Fruit fly (Drosophila melanogaster) whole organism, embryonic: ENCODE measurements around the gene rt.
A peak's percentile ranks its signal among the peaks of the same experiment; 100 is the strongest.

Experiments used
- CG11247 ChIP-seq: fragments of 200-800 bp; sonication (Bioruptor generic); IDR thresholded peaks from 2 replicates; pipeline ENCODE4 v1.3.6; 2022; ENCODE audit warnings: missing biosample characterization, missing genetic modification characterization
- CG12155 ChIP-seq: fragments of 200-800 bp; sonication (Bioruptor generic); optimal IDR thresholded peaks from 3 replicates; lab custom pipeline; 2016; ENCODE audit warnings: missing biosample characterization, missing genetic modification characterization
- CG14441 ChIP-seq: fragments of 200-800 bp; sonication (Bioruptor generic); IDR thresholded peaks from 2 replicates; pipeline ENCODE4 v1.3.6; 2022; ENCODE audit warnings: missing biosample characterization, missing genetic modification characterization
- CG15269 ChIP-seq: fragments of 200-800 bp; sonication (Bioruptor generic); optimal IDR thresholded peaks from 2 replicates; lab custom pipeline; 2018; ENCODE audit warnings: missing biosample characterization, mild to moderate bottlenecking, missing genetic modification characterization, moderate library complexity
- CG15479 ChIP-seq: fragments of 200-800 bp; sonication (Bioruptor generic); optimal IDR thresholded peaks from 3 replicates; lab custom pipeline; 2019; ENCODE audit warnings: missing biosample characterization, mild to moderate bottlenecking, missing genetic modification characterization, moderate library complexity
- CG2202 ChIP-seq: fragments of 200-800 bp; sonication (Bioruptor generic); optimal IDR thresholded peaks from 2 replicates; lab custom pipeline; 2018; ENCODE audit warnings: missing biosample characterization, mild to moderate bottlenecking, missing genetic modification characterization
- CG3281 ChIP-seq: fragments of 200-800 bp; sonication (Bioruptor generic); optimal IDR thresholded peaks from 3 replicates; lab custom pipeline; 2017; ENCODE audit warnings: missing biosample characterization, mild to moderate bottlenecking, missing genetic modification characterization
- CG4707 ChIP-seq: fragments of 200-800 bp; sonication (Bioruptor generic); optimal IDR thresholded peaks from 2 replicates; lab custom pipeline; 2018; ENCODE audit warnings: missing biosample characterization, mild to moderate bottlenecking, missing genetic modification characterization, moderate library complexity
- CG9437 ChIP-seq: fragments of 200-800 bp; sonication (Bioruptor generic); optimal IDR thresholded peaks from 2 replicates; lab custom pipeline; 2018; ENCODE audit warnings: missing biosample characterization, mild to moderate bottlenecking, missing genetic modification characterization
- CG9609 ChIP-seq: fragments of 200-800 bp; sonication (Bioruptor generic); optimal IDR thresholded peaks from 3 replicates; lab custom pipeline; 2016; ENCODE audit warnings: missing biosample characterization, missing genetic modification characterization
- CG9797 ChIP-seq: fragments of 200-800 bp; sonication (Bioruptor generic); optimal IDR thresholded peaks from 3 replicates; lab custom pipeline; 2018; ENCODE audit warnings: missing biosample characterization, mild to moderate bottlenecking, missing genetic modification characterization
- Camta ChIP-seq: fragments of 200-800 bp; sonication (Bioruptor generic); optimal IDR thresholded peaks from 2 replicates; lab custom pipeline; 2016; ENCODE audit warnings: missing biosample characterization, missing genetic modification characterization
- Chrac-16 ChIP-seq: fragments of 200-800 bp; sonication (Bioruptor generic); optimal IDR thresholded peaks from 3 replicates; lab custom pipeline; 2016; ENCODE audit warnings: missing biosample characterization, missing genetic modification characterization
- CrebB ChIP-seq: fragments of 200-800 bp; sonication (Bioruptor generic); optimal IDR thresholded peaks from 3 replicates; lab custom pipeline; 2018; ENCODE audit warnings: missing biosample characterization, mild to moderate bottlenecking, missing genetic modification characterization
- Dad ChIP-seq: fragments of 200-800 bp; sonication (Bioruptor generic); optimal IDR thresholded peaks from 3 replicates; lab custom pipeline; 2016; ENCODE audit warnings: missing biosample characterization, missing genetic modification characterization
- Ets65A ChIP-seq: fragments of 200-800 bp; sonication (Bioruptor generic); peaks from one replicate; lab custom pipeline; 2016; ENCODE audit warnings: missing biosample characterization, missing genetic modification characterization
- Gug ChIP-seq: fragments of 200-800 bp; sonication (Bioruptor generic); IDR thresholded peaks from 4 replicates; pipeline ENCODE4 v1.3.6; 2022; ENCODE audit warnings: missing biosample characterization, missing genetic modification characterization
- H2.0 ChIP-seq: fragments of 200-800 bp; sonication (Bioruptor generic); IDR thresholded peaks from 2 replicates; pipeline ENCODE4 v1.3.6; 2022; ENCODE audit warnings: missing biosample characterization, missing genetic modification characterization
- Lpt ChIP-seq: fragments of >200 bp; optimal IDR thresholded peaks from 2 replicates; lab custom pipeline; 2018; ENCODE audit warnings: missing biosample characterization, missing genetic modification characterization
- Mad ChIP-seq: fragments of 200-800 bp; sonication (Bioruptor generic); optimal IDR thresholded peaks from 2 replicates; lab custom pipeline; 2016; ENCODE audit warnings: missing biosample characterization, missing genetic modification characterization
- Meics ChIP-seq: fragments of 200-800 bp; sonication (Bioruptor generic); optimal IDR thresholded peaks from 2 replicates; lab custom pipeline; 2017; ENCODE audit warnings: missing biosample characterization, mild to moderate bottlenecking, missing genetic modification characterization
- NFAT ChIP-seq: fragments of 200-800 bp; sonication (Bioruptor generic); IDR thresholded peaks from 2 replicates; pipeline ENCODE4 v1.3.6; 2022; ENCODE audit warnings: missing biosample characterization, missing genetic modification characterization
- Rfx ChIP-seq: fragments of 200-800 bp; sonication (Bioruptor generic); IDR thresholded peaks from 2 replicates; pipeline ENCODE4 v1.3.6; 2022; ENCODE audit warnings: missing biosample characterization, missing genetic modification characterization
- az2 ChIP-seq: fragments of 200-800 bp; sonication (Bioruptor generic); optimal IDR thresholded peaks from 3 replicates; lab custom pipeline; 2016; ENCODE audit warnings: missing biosample characterization, missing genetic modification characterization
- br ChIP-seq: fragments of >200 bp; optimal IDR thresholded peaks from 2 replicates; lab custom pipeline; 2017
- dati ChIP-seq: fragments of 200-800 bp; sonication (Bioruptor generic); IDR thresholded peaks from 2 replicates; pipeline ENCODE4 v1.3.6; 2022; ENCODE audit warnings: missing biosample characterization, missing genetic modification characterization
- dm ChIP-seq: fragments of 200-800 bp; sonication (Bioruptor generic); optimal IDR thresholded peaks from 3 replicates; lab custom pipeline; 2016; ENCODE audit warnings: missing biosample characterization, missing genetic modification characterization
- gcm2 ChIP-seq: fragments of 200-800 bp; sonication (Bioruptor generic); optimal IDR thresholded peaks from 2 replicates; lab custom pipeline; 2016; ENCODE audit warnings: missing biosample characterization, missing genetic modification characterization
- gro ChIP-seq: fragments of 200-800 bp; sonication (Bioruptor generic); optimal IDR thresholded peaks from 2 replicates; lab custom pipeline; 2016; ENCODE audit warnings: missing biosample characterization, missing genetic modification characterization
- gsb ChIP-seq: fragments of 200-800 bp; sonication (Bioruptor generic); IDR thresholded peaks from 2 replicates; pipeline ENCODE4 v1.3.6; 2022; ENCODE audit warnings: missing biosample characterization, missing genetic modification characterization
- ken ChIP-seq: fragments of 200-800 bp; sonication (Bioruptor generic); IDR thresholded peaks from 3 replicates; pipeline ENCODE4 v1.3.6; 2022; ENCODE audit warnings: missing biosample characterization, missing genetic modification characterization
- kni ChIP-seq: fragments of 200-800 bp; sonication (Bioruptor generic); optimal IDR thresholded peaks from 3 replicates; lab custom pipeline; 2017; ENCODE audit warnings: mild to moderate bottlenecking, missing biosample characterization, missing genetic modification reagents, missing genetic modification characterization
- lola ChIP-seq, 3 experiments: fragments of >200 bp in 2 of 3; fragments of 200-800 bp in 1 of 3; sonication (Bioruptor generic) in 1 of 3; optimal IDR thresholded peaks; 2 replicates each; lab custom pipeline; 2017 to 2019; ENCODE audit warnings: missing biosample characterization in 3 of 3, missing genetic modification characterization in 3 of 3, mild to moderate bottlenecking in 1 of 3, moderate library complexity in 1 of 3
- maf-S ChIP-seq: fragments of 200-800 bp; sonication (Bioruptor generic); optimal IDR thresholded peaks from 2 replicates; lab custom pipeline; 2016; ENCODE audit warnings: missing biosample characterization, missing genetic modification characterization
- onecut ChIP-seq: fragments of 200-800 bp; sonication (Bioruptor generic); IDR thresholded peaks from 2 replicates; pipeline ENCODE4 v1.3.6; 2022; ENCODE audit warnings: missing biosample characterization, missing genetic modification characterization
- sc ChIP-seq, 3 experiments: fragments of >200 bp in 2 of 3; fragments of 200-800 bp in 1 of 3; sonication (Bioruptor generic) in 1 of 3; optimal IDR thresholded peaks; 2 replicates in 2 of 3; 3 replicates in 1 of 3; lab custom pipeline; 2017; ENCODE audit warnings: mild to moderate bottlenecking in 1 of 3, missing biosample characterization in 1 of 3, missing genetic modification characterization in 1 of 3, missing genetic modification reagents in 1 of 3
- sd ChIP-seq: fragments of 200-800 bp; sonication (Bioruptor generic); optimal IDR thresholded peaks from 3 replicates; lab custom pipeline; 2018; ENCODE audit warnings: missing biosample characterization, mild to moderate bottlenecking, missing genetic modification characterization, moderate library complexity
- sim ChIP-seq: fragments of 200-800 bp; sonication (Bioruptor generic); IDR thresholded peaks from 2 replicates; pipeline ENCODE4 v1.3.6; 2022; ENCODE audit warnings: missing biosample characterization, missing genetic modification characterization
- ssp ChIP-seq: fragments of 200-800 bp; sonication (Bioruptor generic); IDR thresholded peaks from 2 replicates; pipeline ENCODE4 v1.3.6; 2022; ENCODE audit warnings: missing biosample characterization, missing genetic modification characterization
- stc ChIP-seq: fragments of 200-800 bp; sonication (Bioruptor generic); IDR thresholded peaks from 2 replicates; pipeline ENCODE4 v1.3.6; 2022; ENCODE audit warnings: missing biosample characterization, missing genetic modification characterization
- tgo ChIP-seq: fragments of 200-800 bp; sonication (Bioruptor generic); IDR thresholded peaks from 3 replicates; pipeline ENCODE4 v1.3.6; 2022; ENCODE audit warnings: missing biosample characterization, missing genetic modification characterization
- trem ChIP-seq: fragments of 200-800 bp; optimal IDR thresholded peaks from 3 replicates; lab custom pipeline; 2019; ENCODE audit warnings: missing biosample characterization, mild to moderate bottlenecking, missing genetic modification characterization, moderate library complexity
- unc-4 ChIP-seq: fragments of 200-800 bp; sonication (Bioruptor generic); IDR thresholded peaks from 2 replicates; pipeline ENCODE4 v1.3.6; 2022; ENCODE audit warnings: missing biosample characterization, missing genetic modification characterization; ENCODE audit not compliant: partially characterized antibody
- yki ChIP-seq: fragments of >200 bp; optimal IDR thresholded peaks from 3 replicates; lab custom pipeline; 2018

Gene rt

dm6 chr3L:11586794-11587462 is 642 bp downstream of the rt start (continued):
- TF ChIP-seq yki (lab: Kevin White, UChicago): no peak
- TF ChIP-seq ken (GFP tag; lab: Robert Waterston, UW): no peak
- TF ChIP-seq sd (tag; lab: Kevin White, UChicago): peak; percentile 5
- TF ChIP-seq sim (GFP tag; lab: Robert Waterston, UW): no peak
- no peak for TF ChIP-seq Chrac-16 (GFP tag; lab: Kevin White, UChicago)
- no peak for TF ChIP-seq Camta
- TF ChIP-seq az2 (GFP tag; lab: Kevin White, UChicago): no peak
- no peak for TF ChIP-seq Meics (GFP tag; lab: Kevin White, UChicago)
- no peak for TF ChIP-seq maf-S

DNA sequence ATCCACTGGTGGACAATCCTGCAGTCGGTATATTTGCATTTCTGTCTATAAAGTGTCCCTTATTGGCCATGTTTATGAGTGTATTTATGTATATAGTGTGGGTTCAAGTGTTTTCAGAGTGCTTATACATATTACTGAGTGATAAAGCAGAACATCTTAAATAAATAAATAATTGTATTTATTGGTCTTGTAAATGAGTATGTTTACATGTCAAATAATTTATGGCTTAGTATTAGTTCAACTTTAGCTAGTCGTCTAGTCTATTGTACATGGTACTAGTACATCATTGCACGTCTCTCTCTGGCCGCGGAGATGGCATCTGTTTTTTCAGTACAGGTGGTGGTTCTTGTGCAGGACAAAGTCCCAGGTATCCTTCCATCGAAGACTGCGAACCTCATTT is 3.6 kb downstream of the rt start, which contains the start of gene CG32086:
TSS of gene CG32086 (minus strand) at position 101 of the 400 bp plus-strand sequence.
- TF ChIP-seq unc-4 (GFP tag; lab: Robert Waterston, UW) (no peak), sc (optimal IDR thresholded peaks at IDR 0.05; lab: Kevin White, UChicago) (no peak), sc (GFP tag; optimal IDR thresholded peaks at IDR 0.05; lab: Kevin White, UChicago) (no peak), ssp (GFP tag; lab: Robert Waterston, UW) (no peak), trem (no peak), NFAT (GFP tag; lab: Robert Waterston, UW) (no peak), dm (no peak), CG11247 (no peak), H2.0 (GFP tag; lab: Robert Waterston, UW) (no peak), CG4707 (GFP tag; lab: Kevin White, UChicago) (no peak), CG9609 (GFP tag; lab: Kevin White, UChicago) (no peak), az2 (GFP tag; lab: Kevin White, UChicago) (no peak), Gug (no peak), CG2202 (no peak), CrebB (tag; lab: Kevin White, UChicago) (no peak), CG9437 (no peak), onecut (no peak), br (no peak)

DNA sequence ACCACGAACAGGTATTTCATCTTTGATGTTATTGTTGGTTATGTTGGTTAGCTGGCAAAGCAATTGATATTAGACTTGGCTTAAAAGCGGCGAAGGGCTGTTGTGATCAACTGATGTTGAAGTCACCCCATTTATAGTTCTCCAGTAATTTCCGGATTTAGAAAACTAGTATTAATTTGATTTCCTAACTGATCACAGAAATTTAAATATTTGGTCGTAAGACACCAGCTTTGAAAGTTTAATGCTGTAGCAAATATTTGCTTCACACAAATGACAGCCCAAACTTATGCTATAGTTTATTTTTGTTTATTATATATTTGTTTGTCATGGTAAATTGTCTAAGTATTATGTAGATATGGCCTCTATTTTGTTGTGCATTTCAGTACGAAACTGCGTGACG is 5.5 kb downstream of the rt start, which contains the start of gene CG33269:
TSS of gene CG33269 (minus strand) at position 101 of the 400 bp plus-strand sequence.
- TF ChIP-seq CG15269: no peak
- no peak for TF ChIP-seq CG12155 (GFP tag; lab: Kevin White, UChicago)
- no peak for TF ChIP-seq lola (GFP tag; optimal IDR thresholded peaks at IDR 0.05; lab: Kevin White, UChicago)
- TF ChIP-seq stc (GFP tag; lab: Robert Waterston, UW): no peak
- no peak for TF ChIP-seq CG15479 (GFP tag; lab: Kevin White, UChicago)
- TF ChIP-seq CG3281 (GFP tag; lab: Kevin White, UChicago): no peak
- TF ChIP-seq gro (GFP tag; lab: Kevin White, UChicago): no peak
- TF ChIP-seq gsb (GFP tag; lab: Robert Waterston, UW): no peak
- no peak for TF ChIP-seq Ets65A (GFP tag; lab: Kevin White, UChicago)
- no peak for TF ChIP-seq Rfx
- no peak for TF ChIP-seq Lpt (GFP tag; lab: Kevin White, UChicago)

DNA sequence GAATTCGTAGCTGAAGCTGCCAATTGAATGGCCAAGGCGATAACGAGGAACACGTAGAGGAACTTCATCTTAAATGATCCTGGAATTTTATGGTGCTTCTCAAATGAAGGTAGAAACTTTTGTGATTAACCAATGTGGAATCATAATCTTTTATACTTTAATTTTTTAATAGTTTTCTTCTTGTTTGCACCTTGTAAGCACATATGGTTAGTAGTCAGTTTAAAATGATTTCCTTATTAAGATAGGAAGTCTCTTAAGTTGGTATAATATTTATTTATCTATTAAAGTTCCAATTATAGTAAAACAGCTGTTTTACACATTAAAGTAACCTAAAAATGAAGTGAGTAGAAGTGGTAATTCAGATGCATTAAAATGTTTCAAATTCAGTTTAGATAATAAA is 6.7 kb downstream of the rt start, which contains the start of gene CG43391:
TSS of gene CG43391 (minus strand) at position 101 of the 400 bp plus-strand sequence.
- TF ChIP-seq gcm2: no peak
- no peak for TF ChIP-seq Mad (GFP tag; lab: Kevin White, UChicago)
- TF ChIP-seq kni (GFP tag; lab: Kevin White, UChicago): no peak
- TF ChIP-seq CG9797 (GFP tag; lab: Kevin White, UChicago): no peak
- no peak for TF ChIP-seq CG14441
- TF ChIP-seq tgo (GFP tag; lab: Robert Waterston, UW): no peak
- TF ChIP-seq Dad (GFP tag; lab: Kevin White, UChicago): no peak
- no peak for TF ChIP-seq dati (GFP tag; lab: Robert Waterston, UW)
